Worm (Caenorhabditis elegans): ENCODE measurements around the gene srw-89.
A peak's percentile ranks its signal among the peaks of the same experiment; 100 is the strongest.

The srw-89 gene

ce11 chrV:4024777-4025176 lies 7.9 kb downstream of the srw-89 start, which contains the start of gene K09D9.1 (continued):
- TF ChIP-seq F37B4.10 (GFP tag; IDR thresholded peaks at IDR 0.05): no peak
- TF ChIP-seq ets-4 (GFP tag; optimal IDR thresholded peaks at IDR 0.05): peak; percentile 2
- no peak for TF ChIP-seq Y79H2A.3 (GFP tag; conservative IDR thresholded peaks at IDR 0.05)
- TF ChIP-seq let-607 (tag; optimal IDR thresholded peaks at IDR 0.05): peak in 1 of 2 experiments; percentile 29

ce11 chrV:4029627-4030026 lies 12.7 kb downstream of the srw-89 start:
- TF ChIP-seq F22D6.2 (tag; optimal IDR thresholded peaks at IDR 0.05) (no peak), snpc-1.3 (tag; optimal IDR thresholded peaks at IDR 0.05; ENCODE audit: insufficient read depth) (no peak), ztf-26 (tag; optimal IDR thresholded peaks at IDR 0.05) (no peak), hmg-1.2 (GFP tag; IDR thresholded peaks at IDR 0.05) (peak; percentile 74; the same call in 1 of the 2 replicates), ccch-3 (GFP tag; optimal IDR thresholded peaks at IDR 0.05) (no peak), B0336.3 (GFP tag; IDR thresholded peaks at IDR 0.05) (0 out of 2 replicates have a peak, but pooled peaks have one; percentile 16), F39B2.1 (GFP tag; IDR thresholded peaks at IDR 0.05) (no peak), Y79H2A.3 (GFP tag; conservative IDR thresholded peaks at IDR 0.05) (no peak), ceh-40 (GFP tag; IDR thresholded peaks at IDR 0.05) (no peak), nhr-27 (tag; optimal IDR thresholded peaks at IDR 0.05) (no peak), F52B5.7 (tag; optimal IDR thresholded peaks at IDR 0.05) (no peak), athp-1 (tag; optimal IDR thresholded peaks at IDR 0.05) (no peak), madf-6 (GFP tag; IDR thresholded peaks at IDR 0.05) (0 out of 2 replicates have a peak, but pooled peaks have one; percentile 14), attf-6 (GFP tag; IDR thresholded peaks at IDR 0.05) (no peak), madf-8 (GFP tag; conservative IDR thresholded peaks at IDR 0.05) (no peak), egrh-3 (GFP tag; IDR thresholded peaks at IDR 0.05) (0 out of 2 replicates have a peak, but pooled peaks have one; percentile 18), repo-1 (tag; optimal IDR thresholded peaks at IDR 0.05) (no peak), Y95B8A.8 (GFP tag; IDR thresholded peaks at IDR 0.05) (no peak), F55B11.4 (tag; optimal IDR thresholded peaks at IDR 0.05; ENCODE audit: borderline replicate concordance, insufficient read depth) (no peak), aptf-3 (GFP tag; IDR thresholded peaks at IDR 0.05) (peak; percentile 50; the same call in 1 of the 2 replicates), rpc-1 (optimal IDR thresholded peaks at IDR 0.05) (no peak), rpc-1 (tag; optimal IDR thresholded peaks at IDR 0.05) (no peak), ets-4 (GFP tag; optimal IDR thresholded peaks at IDR 0.05) (no peak), lir-1 (GFP tag; conservative IDR thresholded peaks at IDR 0.05) (no peak), cebp-2 (GFP tag; IDR thresholded peaks at IDR 0.05) (no peak), madf-10 (tag; optimal IDR thresholded peaks at IDR 0.05) (no peak), akir-1 (GFP tag; optimal IDR thresholded peaks at IDR 0.05) (no peak), ztf-6 (GFP tag; IDR thresholded peaks at IDR 0.05) (no peak), sptf-2 (GFP tag; optimal IDR thresholded peaks at IDR 0.05) (no peak), cebp-1 (GFP tag; IDR thresholded peaks at IDR 0.05) (no peak), cebp-1 (tag; optimal IDR thresholded peaks at IDR 0.05) (peak; percentile 16), aptf-2 (GFP tag; conservative IDR thresholded peaks at IDR 0.05) (peak; percentile 95), attf-5 (GFP tag; optimal IDR thresholded peaks at IDR 0.05) (no peak), tbx-9 (tag; optimal IDR thresholded peaks at IDR 0.05; ENCODE audit: borderline replicate concordance) (no peak), ekl-4 (GFP tag; IDR thresholded peaks at IDR 0.05) (no peak), pha-4 (tag; optimal IDR thresholded peaks at IDR 0.05) (no peak), nhr-80 (tag; optimal IDR thresholded peaks at IDR 0.05) (peak; percentile 20), Y56A3A.18 (GFP tag; IDR thresholded peaks at IDR 0.05) (0 out of 2 replicates have a peak, but pooled peaks have one; percentile 11), atf-7 (tag; optimal IDR thresholded peaks at IDR 0.05) (no peak)
